Worm (Caenorhabditis elegans) whole organism, L1 larva: ENCODE data around the gene F01D5.6.
A peak's percentile ranks its signal among the peaks of the same experiment; 100 is the strongest.
"Not testable (repeated sequence)": the region's sequence is repeated elsewhere in the genome, so short reads cannot be mapped to it uniquely, and the experiment has no call there.

Source experiments
- C16A3.4 ChIP-seq: fragments of 150-350 bp; optimal IDR thresholded peaks from 2 replicates; lab custom pipeline; 2014; ENCODE audit warnings: missing biosample characterization, missing genetic modification characterization
- F16B12.6 ChIP-seq: fragments of 150-350 bp; optimal IDR thresholded peaks from 2 replicates; lab custom pipeline; 2014; ENCODE audit warnings: missing biosample characterization, missing genetic modification characterization
- Y116A8C.19 ChIP-seq: sonication (generic microtip); optimal IDR thresholded peaks from 2 replicates; lab custom pipeline; 2016; ENCODE audit warnings: missing compliant biosample characterization, missing genetic modification characterization, borderline replicate concordance
- aha-1 ChIP-seq: fragments of 150-350 bp; optimal IDR thresholded peaks from 2 replicates; lab custom pipeline; 2014; ENCODE audit warnings: missing biosample characterization, missing genetic modification characterization
- alr-1 ChIP-seq: fragments of 200-800 bp; sonication (Bioruptor generic); optimal IDR thresholded peaks from 2 replicates; lab custom pipeline; 2018; ENCODE audit warnings: borderline replicate concordance, mild to moderate bottlenecking, missing genetic modification characterization, missing compliant biosample characterization
- aly-2 ChIP-seq: fragments of 150-350 bp; optimal IDR thresholded peaks from 2 replicates; lab custom pipeline; 2014; ENCODE audit warnings: missing biosample characterization, missing genetic modification characterization
- ama-1 ChIP-seq: fragments of 150-350 bp; optimal IDR thresholded peaks from 2 replicates; lab custom pipeline; 2014
- blmp-1 ChIP-seq: fragments of 150-350 bp; optimal IDR thresholded peaks from 2 replicates; lab custom pipeline; 2014; ENCODE audit warnings: missing biosample characterization, missing genetic modification characterization
- ceh-8 ChIP-seq: fragments of 200-800 bp; sonication (Bioruptor generic); optimal IDR thresholded peaks from 2 replicates; lab custom pipeline; 2018; ENCODE audit warnings: mild to moderate bottlenecking, missing genetic modification characterization, moderate library complexity, missing compliant biosample characterization
- ceh-82 ChIP-seq, 3 experiments: fragments of 150-350 bp in 1 of 3; sonication (generic microtip) in 2 of 3; optimal IDR thresholded peaks; 2 replicates each; lab custom pipeline; 2014 to 2017; ENCODE audit warnings: missing biosample characterization in 3 of 3, missing genetic modification characterization in 3 of 3
- ceh-88 ChIP-seq: fragments of 200-800 bp; sonication (Bioruptor generic); IDR thresholded peaks from 2 replicates; pipeline ENCODE4 v1.3.6; 2022; ENCODE audit warnings: missing genetic modification characterization, missing compliant biosample characterization
- ces-1 ChIP-seq: fragments of 150-350 bp; optimal IDR thresholded peaks from 2 replicates; lab custom pipeline; 2014; ENCODE audit warnings: missing biosample characterization, missing genetic modification reagents, missing genetic modification characterization
- efl-1 ChIP-seq, 4 experiments: fragments of 150-350 bp; optimal IDR thresholded peaks in 3 of 4; peaks in 1 of 4; 1 replicate in 1 of 4; 2 replicates in 3 of 4; lab custom pipeline; 2014; ENCODE audit warnings: missing biosample characterization in 2 of 4, missing genetic modification characterization in 2 of 4, missing genetic modification reagents in 2 of 4
- efl-3 ChIP-seq: fragments of 200-800 bp; sonication (Bioruptor generic); optimal IDR thresholded peaks from 2 replicates; lab custom pipeline; 2018; ENCODE audit warnings: mild to moderate bottlenecking, missing genetic modification characterization, missing compliant biosample characterization
- egl-13 ChIP-seq: sonication (generic microtip); optimal IDR thresholded peaks from 2 replicates; lab custom pipeline; 2016; ENCODE audit warnings: missing genotype, missing genetic modification reagents, missing genetic modification characterization, missing compliant biosample characterization
- fkh-10 ChIP-seq: sonication (generic microtip); optimal IDR thresholded peaks from 2 replicates; lab custom pipeline; 2017; ENCODE audit warnings: missing biosample characterization, missing genetic modification reagents, missing genetic modification characterization
- fkh-4 ChIP-seq: sonication (generic microtip); optimal IDR thresholded peaks from 2 replicates; lab custom pipeline; 2016; ENCODE audit warnings: missing compliant biosample characterization, missing genetic modification characterization, borderline replicate concordance
- fkh-8 ChIP-seq: sonication (generic microtip); optimal IDR thresholded peaks from 2 replicates; lab custom pipeline; 2016; ENCODE audit warnings: mild to moderate bottlenecking, missing genetic modification characterization, missing compliant biosample characterization
- hlh-17 ChIP-seq: fragments of 200-800 bp; sonication (Bioruptor generic); optimal IDR thresholded peaks from 2 replicates; lab custom pipeline; 2018; ENCODE audit warnings: missing genetic modification characterization, mild to moderate bottlenecking, missing compliant biosample characterization, moderate library complexity, borderline replicate concordance
- hpl-2 ChIP-seq: fragments of 150-350 bp; optimal IDR thresholded peaks from 2 replicates; lab custom pipeline; 2014; ENCODE audit warnings: missing biosample characterization, missing genetic modification reagents, missing genetic modification characterization
- irx-1 ChIP-seq: sonication (generic microtip); optimal IDR thresholded peaks from 2 replicates; lab custom pipeline; 2016; ENCODE audit warnings: missing genetic modification characterization, missing compliant biosample characterization
- jun-1 ChIP-seq: fragments of 150-350 bp; optimal IDR thresholded peaks from 2 replicates; lab custom pipeline; 2014; ENCODE audit warnings: missing biosample characterization, missing genetic modification reagents, missing genetic modification characterization
- mdl-1 ChIP-seq, 2 experiments: fragments of 150-350 bp; optimal IDR thresholded peaks; 2 replicates each; lab custom pipeline; 2014 to 2017; ENCODE audit warnings: missing biosample characterization in 2 of 2, missing genetic modification characterization in 2 of 2, inconsistent platforms in 1 of 2
- mef-2 ChIP-seq: fragments of 150-350 bp; optimal IDR thresholded peaks from 2 replicates; lab custom pipeline; 2014; ENCODE audit warnings: missing biosample characterization, missing genetic modification characterization
- nhr-11 ChIP-seq: fragments of 150-350 bp; optimal IDR thresholded peaks from 2 replicates; lab custom pipeline; 2014; ENCODE audit warnings: missing biosample characterization, missing genetic modification characterization
- nhr-19 ChIP-seq: fragments of 200-800 bp; sonication (Bioruptor generic); conservative IDR thresholded peaks from 2 replicates; pipeline ENCODE4 v1.3.6; 2022; ENCODE audit warnings: missing genetic modification characterization, missing compliant biosample characterization
- nhr-20 ChIP-seq: sonication (generic microtip); optimal IDR thresholded peaks from 2 replicates; lab custom pipeline; 2016; ENCODE audit warnings: mild to moderate bottlenecking, missing genetic modification characterization, missing compliant biosample characterization
- nhr-28 ChIP-seq: fragments of 150-350 bp; optimal IDR thresholded peaks from 2 replicates; lab custom pipeline; 2014; ENCODE audit warnings: missing biosample characterization, missing genetic modification characterization
- nhr-47 ChIP-seq: sonication (generic microtip); optimal IDR thresholded peaks from 2 replicates; lab custom pipeline; 2016; ENCODE audit warnings: mild to moderate bottlenecking, missing genetic modification characterization, moderate library complexity, missing compliant biosample characterization
- nhr-71 ChIP-seq: sonication (generic microtip); optimal IDR thresholded peaks from 2 replicates; lab custom pipeline; 2016; ENCODE audit warnings: mild to moderate bottlenecking, missing genetic modification characterization, moderate library complexity, missing compliant biosample characterization
- nhr-77 ChIP-seq: fragments of 150-350 bp; optimal IDR thresholded peaks from 2 replicates; lab custom pipeline; 2014; ENCODE audit warnings: missing biosample characterization, missing genetic modification characterization
- nhr-90 ChIP-seq: sonication (generic microtip); optimal IDR thresholded peaks from 2 replicates; lab custom pipeline; 2016; ENCODE audit warnings: mild to moderate bottlenecking, missing genetic modification characterization, missing compliant biosample characterization; ENCODE audit not compliant: poor library complexity
- rnt-1 ChIP-seq: sonication (generic microtip); optimal IDR thresholded peaks from 2 replicates; lab custom pipeline; 2016; ENCODE audit warnings: mild to moderate bottlenecking, missing genetic modification characterization, moderate library complexity, missing compliant biosample characterization
- skn-1 ChIP-seq: fragments of 150-350 bp; optimal IDR thresholded peaks from 2 replicates; lab custom pipeline; 2014; ENCODE audit warnings: missing biosample characterization, missing genetic modification characterization
- snu-23 ChIP-seq: sonication (generic microtip); optimal IDR thresholded peaks from 2 replicates; lab custom pipeline; 2016; ENCODE audit warnings: missing genetic modification characterization, missing compliant biosample characterization
- sox-4 ChIP-seq: sonication (generic microtip); optimal IDR thresholded peaks from 2 replicates; lab custom pipeline; 2016; ENCODE audit warnings: missing genetic modification characterization, missing compliant biosample characterization
- sup-37 ChIP-seq: fragments of 200-800 bp; sonication (Bioruptor generic); optimal IDR thresholded peaks from 2 replicates; lab custom pipeline; 2018; ENCODE audit warnings: mild to moderate bottlenecking, missing genetic modification characterization, missing compliant biosample characterization
- swsn-7 ChIP-seq: sonication (generic microtip); optimal IDR thresholded peaks from 2 replicates; lab custom pipeline; 2016; ENCODE audit warnings: missing genetic modification characterization, missing compliant biosample characterization
- unc-30 ChIP-seq: sonication (generic microtip); optimal IDR thresholded peaks from 2 replicates; lab custom pipeline; 2017; ENCODE audit warnings: missing biosample characterization, missing genetic modification characterization
- unc-62 ChIP-seq: fragments of 150-350 bp; optimal IDR thresholded peaks from 2 replicates; lab custom pipeline; 2014; ENCODE audit warnings: missing biosample characterization, missing genetic modification reagents, missing genetic modification characterization
- unc-86 ChIP-seq: sonication (generic microtip); optimal IDR thresholded peaks from 2 replicates; lab custom pipeline; 2016; ENCODE audit warnings: missing genetic modification characterization, missing compliant biosample characterization
- unc-98 ChIP-seq: fragments of 200-800 bp; sonication (Bioruptor generic); IDR thresholded peaks from 2 replicates; pipeline ENCODE4 v1.3.6; 2022; ENCODE audit warnings: missing genetic modification characterization, missing compliant biosample characterization
- vab-15 ChIP-seq: sonication (generic microtip); optimal IDR thresholded peaks from 2 replicates; lab custom pipeline; 2017; ENCODE audit warnings: missing genotype, mild to moderate bottlenecking, missing genetic modification characterization, missing compliant biosample characterization
- ztf-4 ChIP-seq: fragments of 150-350 bp; optimal IDR thresholded peaks from 2 replicates; lab custom pipeline; 2014; ENCODE audit warnings: missing biosample characterization, missing genetic modification characterization

F01D5.6 gene

DNA sequence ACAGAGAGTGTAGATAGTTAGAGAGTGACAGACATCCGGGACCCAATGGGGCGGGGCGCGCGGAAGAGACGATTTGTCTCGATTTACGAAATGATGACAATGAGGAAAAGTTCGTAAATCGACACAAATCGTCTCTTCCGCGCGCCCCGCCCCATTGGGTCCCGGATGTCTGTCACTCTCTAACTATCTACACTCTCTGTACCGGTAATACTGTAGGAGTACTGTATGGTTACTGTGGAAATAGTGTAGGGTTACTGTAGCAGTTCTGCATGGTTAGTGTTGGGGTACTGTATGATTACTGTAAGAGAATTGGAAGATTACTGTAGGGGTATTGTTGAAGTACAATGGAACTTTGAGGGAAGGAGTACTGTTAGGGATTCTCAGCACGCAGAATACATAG lies 14.9 kb downstream of the F01D5.6 start, which contains the start of gene F01D5.10:
Gene F01D5.10, minus strand, starts transcription at position 101 of the 400 bp plus-strand sequence.
- not testable (repeated sequence) for TF ChIP-seq hlh-17; nhr-19 (GFP tag; lab: Robert Waterston, UW); mef-2 (tag; lab: Kevin White, UChicago)

DNA sequence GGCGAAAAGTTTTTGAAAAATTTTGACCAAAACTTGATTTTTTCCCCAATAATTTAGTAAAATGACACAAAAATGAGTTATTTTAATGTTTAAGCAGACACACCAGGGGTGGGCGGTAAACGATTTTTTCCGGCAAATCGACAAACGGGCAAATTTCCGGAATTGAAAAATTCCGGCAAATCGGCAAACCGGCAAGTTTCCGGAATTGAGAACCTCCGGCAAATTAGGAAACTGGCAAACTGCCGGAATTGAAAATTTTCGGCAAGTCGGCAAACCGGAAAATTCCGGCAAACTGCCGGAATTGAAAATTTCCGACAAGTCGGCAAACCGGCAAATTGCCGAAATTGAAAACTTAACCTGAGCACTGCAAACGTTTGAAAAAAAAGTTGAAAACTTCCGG lies 26.4 kb downstream of the F01D5.6 start:
- TF ChIP-seq fkh-8 (tag; lab: Kevin White, UChicago) (no peak), nhr-71 (tag; lab: Kevin White, UChicago) (peak; percentile 3), egl-13 (tag; lab: Kevin White, UChicago) (no peak)

DNA sequence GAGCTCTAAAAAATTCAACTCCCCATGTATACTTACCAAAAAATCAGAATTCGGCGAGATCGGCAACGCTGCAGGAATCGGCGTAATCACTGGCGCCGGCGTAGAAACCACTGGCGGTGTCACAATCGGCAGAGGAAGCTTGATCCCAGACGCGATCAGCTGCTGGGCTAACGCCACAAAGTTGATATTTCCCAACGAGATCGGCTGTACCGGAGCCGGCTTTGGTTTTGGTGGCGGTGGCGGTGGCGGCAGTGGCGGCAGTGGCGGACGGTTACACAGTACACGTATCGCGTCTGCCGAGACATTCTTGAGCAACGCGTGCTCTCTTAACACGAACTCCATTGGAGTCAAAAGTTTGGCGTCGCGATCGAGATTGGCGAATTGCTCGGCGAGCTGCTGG lies 28.2 kb downstream of the F01D5.6 start:
- no peak for TF ChIP-seq C16A3.4 (tag; lab: Kevin White, UChicago)
- TF ChIP-seq blmp-1, result no peak
- TF ChIP-seq sox-4 (tag; lab: Kevin White, UChicago), result no peak
- no peak for TF ChIP-seq ceh-88 (GFP tag; lab: Robert Waterston, UW)
- no peak for TF ChIP-seq irx-1 (tag; lab: Kevin White, UChicago)
- no peak for TF ChIP-seq mdl-1 (tag; optimal IDR thresholded peaks at IDR 0.05; lab: Kevin White, UChicago)
- TF ChIP-seq nhr-90 (tag; lab: Kevin White, UChicago), result no peak
- no peak for TF ChIP-seq F16B12.6
- no peak for TF ChIP-seq ceh-82 (tag; optimal IDR thresholded peaks at IDR 0.05; lab: Kevin White, UChicago)
- no peak for TF ChIP-seq alr-1
- TF ChIP-seq egl-13 (tag; lab: Kevin White, UChicago), result no peak
- no peak for TF ChIP-seq nhr-11
- TF ChIP-seq fkh-4 (tag; lab: Kevin White, UChicago), result no peak
- TF ChIP-seq unc-62 (GFP tag; lab: Kevin White, UChicago), result no peak

DNA sequence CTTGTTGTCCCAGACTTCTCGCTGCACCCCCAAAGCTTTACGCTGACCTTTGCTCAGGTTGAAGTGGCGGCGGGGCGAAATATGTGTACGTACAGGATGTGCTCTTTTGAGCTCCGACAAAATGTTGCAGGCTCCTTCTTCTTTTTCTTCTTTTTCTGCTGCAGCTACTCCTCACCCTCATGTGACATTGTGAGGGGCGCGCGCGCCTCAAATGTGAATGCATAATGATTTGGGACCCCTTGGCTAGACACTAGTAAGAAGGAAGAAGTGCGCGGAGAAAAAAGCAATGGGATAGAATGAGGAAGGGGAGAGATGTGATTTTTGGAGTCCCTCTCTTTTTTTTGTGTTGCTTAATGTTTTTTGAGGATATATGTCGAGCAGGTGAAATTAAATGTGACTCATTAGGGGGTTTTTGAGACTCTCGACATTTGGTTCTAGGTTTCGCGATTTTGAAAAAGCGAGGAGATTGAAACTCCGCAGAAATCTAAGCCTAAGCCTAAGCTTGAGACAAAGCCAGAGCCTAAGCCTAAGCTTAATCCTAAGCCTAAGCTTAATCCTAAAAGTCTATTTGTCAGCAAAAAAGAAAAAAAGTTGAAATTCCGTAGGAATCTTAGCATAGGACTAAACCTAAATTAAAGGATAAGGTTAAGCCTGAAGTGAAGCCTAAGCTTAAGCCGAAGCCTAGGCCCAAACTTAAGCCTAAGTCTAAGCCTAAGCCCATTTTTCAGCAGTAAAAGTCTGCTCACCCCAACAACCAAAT lies 30.6 kb downstream of the F01D5.6 start:
- TF ChIP-seq nhr-11 (no peak), sox-4 (tag; lab: Kevin White, UChicago) (no peak), vab-15 (tag; lab: Kevin White, UChicago) (no peak), alr-1 (no peak), sup-37 (GFP tag; lab: Kevin White, UChicago) (no peak), ztf-4 (tag; lab: Kevin White, UChicago) (no peak), skn-1 (tag; lab: Kevin White, UChicago) (no peak), ama-1 (no peak), efl-1 (optimal IDR thresholded peaks at IDR 0.05; lab: Kevin White, UChicago) (no peak), efl-1 (GFP tag; optimal IDR thresholded peaks at IDR 0.05 in 1 of 2; lab: Kevin White, UChicago) (peak in 1 of 2 experiments; percentile 6), unc-86 (tag; lab: Kevin White, UChicago) (peak; percentile 83), nhr-20 (tag; lab: Kevin White, UChicago) (peak; percentile 32), aly-2 (tag; lab: Kevin White, UChicago) (no peak), ceh-88 (GFP tag; lab: Robert Waterston, UW) (no peak), jun-1 (tag; lab: Kevin White, UChicago) (no peak), nhr-77 (tag; lab: Kevin White, UChicago) (peak; percentile 62), Y116A8C.19 (tag; lab: Kevin White, UChicago) (no peak), hpl-2 (GFP tag; lab: Kevin White, UChicago) (no peak), irx-1 (tag; lab: Kevin White, UChicago) (peak; percentile 27), fkh-10 (GFP tag; lab: Kevin White, UChicago) (peak; percentile 87), F16B12.6 (no peak), ceh-8 (no peak), nhr-47 (tag; lab: Kevin White, UChicago) (peak; percentile 62), efl-3 (no peak), unc-98 (GFP tag; lab: Robert Waterston, UW) (no peak), fkh-4 (tag; lab: Kevin White, UChicago) (no peak), aha-1 (no peak), unc-30 (tag; lab: Kevin White, UChicago) (no peak), ces-1 (GFP tag; lab: Kevin White, UChicago) (no peak), mdl-1 (tag; optimal IDR thresholded peaks at IDR 0.05; lab: Kevin White, UChicago) (no peak), snu-23 (GFP tag; lab: Kevin White, UChicago) (peak; percentile 34), nhr-19 (GFP tag; lab: Robert Waterston, UW) (0 out of 2 replicates have a peak, but pooled peaks have one; percentile 8), nhr-28 (tag; lab: Kevin White, UChicago) (no peak), rnt-1 (tag; lab: Kevin White, UChicago) (peak; percentile 7), swsn-7 (peak; percentile 40)
